Worm (Caenorhabditis elegans): ENCODE measurements around the gene gtap-1.

- no peak for TF ChIP-seq hlh-8 (tag; optimal IDR thresholded peaks at IDR 0.05)
- TF ChIP-seq lin-11 (tag; optimal IDR thresholded peaks at IDR 0.05), result no peak
- TF ChIP-seq gmeb-2 (tag; optimal IDR thresholded peaks at IDR 0.05), result no peak
- TF ChIP-seq ceh-48 (tag; optimal IDR thresholded peaks at IDR 0.05), result no peak
- TF ChIP-seq fkh-10 (GFP tag; optimal IDR thresholded peaks at IDR 0.05), result no peak
Observed at ce11 chrII:5806563-5806962, 26.5 kb downstream of the gtap-1 start.
